Fruit fly (Drosophila melanogaster): Measurements from ENCODE around the gene CG18789.

dm6 chr2L:12002051-12002450, 6.8 kb upstream of the CG18789 start, which contains the start of gene Hacd1:
- no peak for TF ChIP-seq usp (GFP tag; optimal IDR thresholded peaks at IDR 0.05)
- no peak for TF ChIP-seq Dll (optimal IDR thresholded peaks at IDR 0.05)
- no peak for TF ChIP-seq pan (optimal IDR thresholded peaks at IDR 0.05)
- no peak for TF ChIP-seq EcR (GFP tag; optimal IDR thresholded peaks at IDR 0.05)
- TF ChIP-seq psq (optimal IDR thresholded peaks at IDR 0.05), result no peak
